Worm (Caenorhabditis elegans) whole organism, L4/young adult: Measurements from ENCODE around the gene C10A4.10.

Source experiments
- W03F9.2 ChIP-seq: fragments of 150-350 bp; optimal IDR thresholded peaks from 2 replicates; lab custom pipeline; 2014; ENCODE audit warnings: missing biosample characterization, missing genetic modification characterization
- him-1 ChIP-seq: sonication (generic microtip); optimal IDR thresholded peaks from 2 replicates; lab custom pipeline; 2016; ENCODE audit warnings: missing genotype, missing genetic modification reagents, missing genetic modification characterization, missing compliant biosample characterization

DNA sequence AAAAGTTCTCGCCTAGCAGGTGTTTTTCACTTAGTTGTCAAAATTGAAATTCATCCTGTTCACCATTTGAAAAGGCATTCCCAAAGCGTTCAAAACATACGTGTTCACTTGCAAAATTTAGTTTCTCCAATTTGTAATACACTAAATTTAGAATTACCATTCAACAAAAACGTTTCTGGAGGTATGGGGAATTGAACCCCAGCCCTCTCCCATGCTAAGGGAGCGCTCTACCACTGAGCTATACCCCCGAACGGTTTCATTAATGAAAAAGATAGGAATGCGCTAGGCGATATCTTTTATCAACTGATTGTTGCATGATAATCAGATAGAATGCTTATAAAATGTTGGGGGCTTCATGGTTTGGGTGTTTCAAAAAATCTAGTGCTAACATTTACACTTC is 20.1 kb upstream of the C10A4.10 start:
- TF ChIP-seq him-1 (tag; lab: Kevin White, UChicago) (no peak), W03F9.2 (tag; lab: Kevin White, UChicago) (no peak)
